Fruit fly (Drosophila melanogaster): ENCODE data around the gene CG33272.

Gene CG33272

dm6 chr3L:11484483-11484882 is 25.9 kb downstream of the CG33272 start (continued):
- no peak for TF ChIP-seq lola (GFP tag; optimal IDR thresholded peaks at IDR 0.05)
- no peak for TF ChIP-seq CG13424 (tag; optimal IDR thresholded peaks at IDR 0.05)
- no peak for TF ChIP-seq jumu (GFP tag; optimal IDR thresholded peaks at IDR 0.05)
- TF ChIP-seq oc (tag; optimal IDR thresholded peaks at IDR 0.05), result no peak
- TF ChIP-seq CG1603 (tag; optimal IDR thresholded peaks at IDR 0.05), result no peak
- no peak for TF ChIP-seq CG14050 (GFP tag; IDR thresholded peaks at IDR 0.05)
- no peak for TF ChIP-seq wek (GFP tag; optimal IDR thresholded peaks at IDR 0.05)
- TF ChIP-seq gfzf (GFP tag; optimal IDR thresholded peaks at IDR 0.05), result no peak
- peak; percentile 19 for TF ChIP-seq Sox102F (GFP tag; optimal IDR thresholded peaks at IDR 0.05)
- TF ChIP-seq CG14860 (GFP tag; IDR thresholded peaks at IDR 0.05; ENCODE audit: partially characterized antibody), result no peak
- no peak for TF ChIP-seq CG14965 (GFP tag; optimal IDR thresholded peaks at IDR 0.05; ENCODE audit: borderline replicate concordance)
- no peak for TF ChIP-seq bbx (GFP tag; IDR thresholded peaks at IDR 0.05; ENCODE audit: partially characterized antibody)
- TF ChIP-seq Dip2 (GFP tag; IDR thresholded peaks at IDR 0.05), result no peak
- no peak for TF ChIP-seq H15 (GFP tag; IDR thresholded peaks at IDR 0.05)
- peak; percentile 33 for TF ChIP-seq CG30403 (GFP tag; optimal IDR thresholded peaks at IDR 0.05)
- TF ChIP-seq Poxn (GFP tag; IDR thresholded peaks at IDR 0.05), result no peak
- TF ChIP-seq lov (optimal IDR thresholded peaks at IDR 0.05), result no peak
- no peak for TF ChIP-seq lov (GFP tag; IDR thresholded peaks at IDR 0.05)
- TF ChIP-seq CG2875 (GFP tag; optimal IDR thresholded peaks at IDR 0.05), result no peak
- peak; percentile 22 for TF ChIP-seq CG17385 (GFP tag; optimal IDR thresholded peaks at IDR 0.05)
- TF ChIP-seq Hsf (GFP tag; optimal IDR thresholded peaks at IDR 0.05), result no peak
- TF ChIP-seq Chrac-16 (GFP tag; optimal IDR thresholded peaks at IDR 0.05), result no peak
- TF ChIP-seq Gug (GFP tag; IDR thresholded peaks at IDR 0.05), result no peak
- TF ChIP-seq trem (tag; optimal IDR thresholded peaks at IDR 0.05), result no peak
- TF ChIP-seq ftz-f1 (GFP tag; optimal IDR thresholded peaks at IDR 0.05), result no peak
- TF ChIP-seq Aef1 (GFP tag; IDR thresholded peaks at IDR 0.05), result no peak
- no peak for TF ChIP-seq CG10543 (GFP tag; optimal IDR thresholded peaks at IDR 0.05)
- peak; percentile 59 for TF ChIP-seq Blimp-1 (GFP tag; optimal IDR thresholded peaks at IDR 0.05)
- TF ChIP-seq CG8089 (GFP tag; optimal IDR thresholded peaks at IDR 0.05), result no peak
- no peak for TF ChIP-seq bcd (GFP tag; optimal IDR thresholded peaks at IDR 0.05)
- TF ChIP-seq ATbp (GFP tag; optimal IDR thresholded peaks at IDR 0.05), result peak; percentile 10
- no peak for TF ChIP-seq CG1832 (GFP tag; optimal IDR thresholded peaks at IDR 0.05)
- peak; percentile 8 for TF ChIP-seq CG10267 (tag; optimal IDR thresholded peaks at IDR 0.05)
- TF ChIP-seq Hmr (GFP tag; optimal IDR thresholded peaks at IDR 0.05), result peak; percentile 23
- peak in 1 of 2 experiments; percentile 33 for TF ChIP-seq Hr51 (GFP tag; optimal IDR thresholded peaks at IDR 0.05)
- peak; percentile 21 for TF ChIP-seq CG5180 (GFP tag; optimal IDR thresholded peaks at IDR 0.05)
- no peak for TF ChIP-seq wdn (GFP tag; IDR thresholded peaks at IDR 0.05)
- TF ChIP-seq CG6765 (GFP tag; optimal IDR thresholded peaks at IDR 0.05), result peak; percentile 43
- peak; percentile 16 for TF ChIP-seq CG10147 (GFP tag; optimal IDR thresholded peaks at IDR 0.05)
- no peak for TF ChIP-seq cwo (GFP tag; optimal IDR thresholded peaks at IDR 0.05)
- no peak for TF ChIP-seq jing (GFP tag; optimal IDR thresholded peaks at IDR 0.05)
- no peak for TF ChIP-seq CG7745 (tag; optimal IDR thresholded peaks at IDR 0.05)
- no peak for TF ChIP-seq Opbp (GFP tag; IDR thresholded peaks at IDR 0.05; ENCODE audit: partially characterized antibody)
- TF ChIP-seq eyg (GFP tag; optimal IDR thresholded peaks at IDR 0.05), result no peak
- peak; percentile 11; the same call in 1 of the 2 replicates for TF ChIP-seq wor (GFP tag; IDR thresholded peaks at IDR 0.05)
- TF ChIP-seq kah (GFP tag; optimal IDR thresholded peaks at IDR 0.05), result no peak
- peak; percentile 19 for TF ChIP-seq Oli (tag; optimal IDR thresholded peaks at IDR 0.05)
- TF ChIP-seq CG4730 (GFP tag; IDR thresholded peaks at IDR 0.05), result no peak
- no peak for TF ChIP-seq CG2116 (GFP tag; optimal IDR thresholded peaks at IDR 0.05)
- no peak for TF ChIP-seq CG17802 (tag; optimal IDR thresholded peaks at IDR 0.05)
